Worm (Caenorhabditis elegans): ENCODE data around the gene usp-46.

Gene usp-46

ce11 chrIII:9758848-9759247 is 17.6 kb upstream of the usp-46 start, which contains the start of gene rmd-1:
Gene rmd-1, plus strand, starts transcription at chrIII:9759094.
- TF ChIP-seq sem-4 (tag; optimal IDR thresholded peaks at IDR 0.05) (no peak), zag-1 (tag; optimal IDR thresholded peaks at IDR 0.05) (no peak), Y55F3AM.14 (GFP tag; optimal IDR thresholded peaks at IDR 0.05) (no peak), sma-9 (GFP tag; optimal IDR thresholded peaks at IDR 0.05) (no peak), sma-9 (tag; optimal IDR thresholded peaks at IDR 0.05) (no peak), nhr-77 (tag; optimal IDR thresholded peaks at IDR 0.05) (no peak), unc-39 (tag; optimal IDR thresholded peaks at IDR 0.05) (no peak), lin-39 (tag; optimal IDR thresholded peaks at IDR 0.05) (no peak), unc-55 (GFP tag; optimal IDR thresholded peaks at IDR 0.05) (no peak), lin-13 (GFP tag; optimal IDR thresholded peaks at IDR 0.05) (no peak), ztf-4 (tag; optimal IDR thresholded peaks at IDR 0.05) (no peak)

- TF ChIP-seq sma-3 (GFP tag; optimal IDR thresholded peaks at IDR 0.05) = no peak
These were observed 16.2 kb upstream of the usp-46 start for ce11 chrIII:9760184-9760583.

ce11 chrIII:9762093-9762748 is 14.2 kb upstream of the usp-46 start, which contains the start of gene gcc-2:
Gene gcc-2, minus strand, starts transcription at chrIII:9762143.
- no peak for TF ChIP-seq F13H6.1 (tag; optimal IDR thresholded peaks at IDR 0.05)
- TF ChIP-seq unc-39 (tag; optimal IDR thresholded peaks at IDR 0.05) = no peak
- no peak for TF ChIP-seq lin-11 (tag; optimal IDR thresholded peaks at IDR 0.05)
- TF ChIP-seq elt-1 (tag; optimal IDR thresholded peaks at IDR 0.05) = no peak
- TF ChIP-seq nhr-77 (tag; optimal IDR thresholded peaks at IDR 0.05) = no peak
- no peak for TF ChIP-seq fos-1 (tag; optimal IDR thresholded peaks at IDR 0.05)
- TF ChIP-seq ztf-1 (GFP tag; conservative IDR thresholded peaks at IDR 0.05) = no peak
- TF ChIP-seq nhr-129 (tag; optimal IDR thresholded peaks at IDR 0.05) = no peak
- no peak for TF ChIP-seq alr-1 (tag; optimal IDR thresholded peaks at IDR 0.05)
- TF ChIP-seq nhr-11 (tag; optimal IDR thresholded peaks at IDR 0.05) = no peak
- TF ChIP-seq mbf-1 (tag; optimal IDR thresholded peaks at IDR 0.05) = no peak
- no peak for TF ChIP-seq sma-9 (GFP tag; optimal IDR thresholded peaks at IDR 0.05)
- no peak for TF ChIP-seq sma-9 (tag; optimal IDR thresholded peaks at IDR 0.05)
- TF ChIP-seq nhr-10 (tag; optimal IDR thresholded peaks at IDR 0.05) = no peak
- no peak for TF ChIP-seq aly-2 (tag; optimal IDR thresholded peaks at IDR 0.05)
- TF ChIP-seq ceh-16 (tag; optimal IDR thresholded peaks at IDR 0.05) = no peak
- TF ChIP-seq ztf-11 (tag; optimal IDR thresholded peaks at IDR 0.05) = no peak
- no peak for TF ChIP-seq nhr-12 (tag; optimal IDR thresholded peaks at IDR 0.05)

ce11 chrIII:9764718-9765117 is 11.7 kb upstream of the usp-46 start:
- TF ChIP-seq ZK546.5 (tag; optimal IDR thresholded peaks at IDR 0.05) (no peak), elt-1 (tag; optimal IDR thresholded peaks at IDR 0.05) (no peak), ceh-16 (tag; optimal IDR thresholded peaks at IDR 0.05) (no peak), peb-1 (tag; optimal IDR thresholded peaks at IDR 0.05) (no peak), R02D3.7 (tag; optimal IDR thresholded peaks at IDR 0.05) (no peak), C34F6.9 (tag; optimal IDR thresholded peaks at IDR 0.05) (no peak), nhr-11 (tag; optimal IDR thresholded peaks at IDR 0.05) (no peak), nhr-12 (tag; optimal IDR thresholded peaks at IDR 0.05) (no peak), snpc-4 (tag; optimal IDR thresholded peaks at IDR 0.05) (no peak), sma-9 (GFP tag; optimal IDR thresholded peaks at IDR 0.05) (no peak), sma-9 (tag; optimal IDR thresholded peaks at IDR 0.05) (no peak), dmd-4 (tag; optimal IDR thresholded peaks at IDR 0.05) (no peak), nhr-21 (tag; optimal IDR thresholded peaks at IDR 0.05) (no peak), alr-1 (tag; optimal IDR thresholded peaks at IDR 0.05) (no peak), nhr-77 (tag; optimal IDR thresholded peaks at IDR 0.05) (no peak), zag-1 (tag; optimal IDR thresholded peaks at IDR 0.05) (no peak), elt-3 (tag; optimal IDR thresholded peaks at IDR 0.05) (no peak), fos-1 (tag; optimal IDR thresholded peaks at IDR 0.05) (no peak)

- TF ChIP-seq unc-39 (tag; optimal IDR thresholded peaks at IDR 0.05) = peak; percentile 35
- no peak for TF ChIP-seq aly-2 (tag; optimal IDR thresholded peaks at IDR 0.05)
- peak; percentile 93 for TF ChIP-seq gmeb-1 (tag; optimal IDR thresholded peaks at IDR 0.05)
- peak; percentile 47 for TF ChIP-seq nhr-77 (tag; optimal IDR thresholded peaks at IDR 0.05)
- TF ChIP-seq nhr-237 (tag; optimal IDR thresholded peaks at IDR 0.05) = peak; percentile 71
- peak; percentile 86 for TF ChIP-seq ceh-82 (tag; optimal IDR thresholded peaks at IDR 0.05)
- TF ChIP-seq peb-1 (tag; optimal IDR thresholded peaks at IDR 0.05) = peak; percentile 21
- TF ChIP-seq ztf-4 (tag; optimal IDR thresholded peaks at IDR 0.05) = peak; percentile 99
- peak; percentile 97 for TF ChIP-seq lin-13 (GFP tag; optimal IDR thresholded peaks at IDR 0.05)
- no peak for TF ChIP-seq nhr-11 (tag; optimal IDR thresholded peaks at IDR 0.05)
- peak; percentile 41 for TF ChIP-seq skn-1 (tag; optimal IDR thresholded peaks at IDR 0.05)
- peak; percentile 96 for TF ChIP-seq egl-27 (tag; optimal IDR thresholded peaks at IDR 0.05)
- TF ChIP-seq ZK546.5 (tag; optimal IDR thresholded peaks at IDR 0.05) = peak; percentile 91
- TF ChIP-seq ztf-11 (tag; optimal IDR thresholded peaks at IDR 0.05) = no peak
- peak; percentile 61 for TF ChIP-seq nhr-12 (tag; optimal IDR thresholded peaks at IDR 0.05)
- peak; percentile 98 for TF ChIP-seq sem-4 (tag; optimal IDR thresholded peaks at IDR 0.05)
- peak; percentile 83 for TF ChIP-seq blmp-1 (tag; optimal IDR thresholded peaks at IDR 0.05; ENCODE audit: insufficient read depth)
- peak; percentile 100 for TF ChIP-seq sma-3 (GFP tag; optimal IDR thresholded peaks at IDR 0.05)
- no peak for TF ChIP-seq elt-3 (tag; optimal IDR thresholded peaks at IDR 0.05)
- TF ChIP-seq fos-1 (tag; optimal IDR thresholded peaks at IDR 0.05) = peak; percentile 96
- peak; percentile 99 for TF ChIP-seq ceh-16 (tag; optimal IDR thresholded peaks at IDR 0.05)
- TF ChIP-seq sma-9 (GFP tag; optimal IDR thresholded peaks at IDR 0.05) = peak; percentile 98
- TF ChIP-seq sma-9 (tag; optimal IDR thresholded peaks at IDR 0.05) = no peak
- peak; percentile 83 for TF ChIP-seq unc-62 (GFP tag; optimal IDR thresholded peaks at IDR 0.05)
- TF ChIP-seq F13H6.1 (tag; optimal IDR thresholded peaks at IDR 0.05) = peak; percentile 99
- TF ChIP-seq mab-5 (tag; optimal IDR thresholded peaks at IDR 0.05) = peak; percentile 77
These were observed 10.9 kb upstream of the usp-46 start for ce11 chrIII:9765465-9765900.

Data from whole organism, L2 larva.